Fruit fly (Drosophila melanogaster): ENCODE results near the gene CG14717.
A peak's percentile ranks its signal among the peaks of the same experiment; 100 is the strongest.

Gene CG14717

dm6 chr3R:11649449-11649848 is 46.9 kb upstream of the CG14717 start (continued):
- TF ChIP-seq CG9609 (GFP tag; optimal IDR thresholded peaks at IDR 0.05) (peak; percentile 96), Dad (GFP tag; optimal IDR thresholded peaks at IDR 0.05) (peak; percentile 96), dati (GFP tag; IDR thresholded peaks at IDR 0.05) (peak; percentile 95), sima (GFP tag; optimal IDR thresholded peaks at IDR 0.05) (peak; percentile 84), Lhr (GFP tag; optimal IDR thresholded peaks at IDR 0.05) (peak; percentile 40), zen (tag; optimal IDR thresholded peaks at IDR 0.05) (peak; percentile 86), ro (GFP tag; IDR thresholded peaks at IDR 0.05) (peak; percentile 86), CG34224 (GFP tag; IDR thresholded peaks at IDR 0.05; ENCODE audit: partially characterized antibody) (0 out of 3 replicates have a peak, but pooled peaks have one; percentile 16), CG4617 (GFP tag; optimal IDR thresholded peaks at IDR 0.05; ENCODE audit: borderline replicate concordance) (peak; percentile 83), nerfin-2 (GFP tag; IDR thresholded peaks at IDR 0.05; ENCODE audit: partially characterized antibody) (no peak), Spps (tag; optimal IDR thresholded peaks at IDR 0.05) (peak; percentile 40), Dll (GFP tag; IDR thresholded peaks at IDR 0.05; ENCODE audit: partially characterized antibody) (no peak), CG3407 (GFP tag; optimal IDR thresholded peaks at IDR 0.05) (peak; percentile 66), CG3838 (GFP tag; optimal IDR thresholded peaks at IDR 0.05) (peak; percentile 91), bab2 (GFP tag; optimal IDR thresholded peaks at IDR 0.05) (peak; percentile 98), B-H2 (GFP tag; optimal IDR thresholded peaks at IDR 0.05) (peak; percentile 98), CG6254 (GFP tag; optimal IDR thresholded peaks at IDR 0.05) (peak; percentile 52), pho (GFP tag; optimal IDR thresholded peaks at IDR 0.05) (peak; percentile 97), Hmr (GFP tag; optimal IDR thresholded peaks at IDR 0.05) (peak; percentile 96), seq (GFP tag; IDR thresholded peaks at IDR 0.05) (peak; percentile 95), CG31224 (GFP tag; IDR thresholded peaks at IDR 0.05) (peak; percentile 93), amos (GFP tag; IDR thresholded peaks at IDR 0.05; ENCODE audit: partially characterized antibody) (no peak), esg (GFP tag; conservative IDR thresholded peaks at IDR 0.05) (peak; percentile 97), dan (GFP tag; IDR thresholded peaks at IDR 0.05) (peak; percentile 68), sens-2 (GFP tag; IDR thresholded peaks at IDR 0.05) (peak; percentile 88), jumu (GFP tag; optimal IDR thresholded peaks at IDR 0.05) (peak; percentile 96), dimm (GFP tag; IDR thresholded peaks at IDR 0.05) (peak; percentile 93), CG18619 (GFP tag; optimal IDR thresholded peaks at IDR 0.05) (peak; percentile 94), HHEX (GFP tag; optimal IDR thresholded peaks at IDR 0.05) (peak; percentile 94), Gug (GFP tag; IDR thresholded peaks at IDR 0.05) (peak; percentile 98), ac (GFP tag; optimal IDR thresholded peaks at IDR 0.05) (peak; percentile 14), sob (GFP tag; IDR thresholded peaks at IDR 0.05) (peak; percentile 98), bsh (GFP tag; optimal IDR thresholded peaks at IDR 0.05) (peak in 1 of 2 experiments; percentile 87), Optix (GFP tag; IDR thresholded peaks at IDR 0.05) (peak; percentile 95), CG9817 (tag; optimal IDR thresholded peaks at IDR 0.05) (peak; percentile 98), br (optimal IDR thresholded peaks at IDR 0.05) (no peak), ara (GFP tag; IDR thresholded peaks at IDR 0.05) (peak; percentile 93), Trl (optimal IDR thresholded peaks at IDR 0.05) (no peak), Trl (GFP tag; optimal IDR thresholded peaks at IDR 0.05) (peak; percentile 98), CG12155 (GFP tag; optimal IDR thresholded peaks at IDR 0.05) (peak; percentile 96), h (optimal IDR thresholded peaks at IDR 0.05) (no peak), Adf1 (GFP tag; IDR thresholded peaks at IDR 0.05) (peak; percentile 66; the same call in 1 of the 2 replicates), gsb-n (tag; optimal IDR thresholded peaks at IDR 0.05) (peak; percentile 73), Tbp (GFP tag; optimal IDR thresholded peaks at IDR 0.05) (no peak), CG3065 (GFP tag; optimal IDR thresholded peaks at IDR 0.05) (peak; percentile 85), CG3163 (GFP tag; optimal IDR thresholded peaks at IDR 0.05) (peak; percentile 88), grau (tag; optimal IDR thresholded peaks at IDR 0.05) (peak; percentile 99), CG4282 (GFP tag; optimal IDR thresholded peaks at IDR 0.05) (peak; percentile 96), ase (GFP tag; IDR thresholded peaks at IDR 0.05) (peak; percentile 94), gt (GFP tag; IDR thresholded peaks at IDR 0.05) (peak; percentile 73), chm (GFP tag; IDR thresholded peaks at IDR 0.05) (peak; percentile 95), usp (GFP tag; optimal IDR thresholded peaks at IDR 0.05) (no peak), trem (tag; optimal IDR thresholded peaks at IDR 0.05) (peak; percentile 20)
